Fruit fly (Drosophila melanogaster) whole organism, embryonic: ENCODE data around the gene CG1299.
A peak's percentile ranks its signal among the peaks of the same experiment; 100 is the strongest.

Source experiments
- Atf3 ChIP-seq: fragments of 200-800 bp; sonication (Bioruptor generic); optimal IDR thresholded peaks from 3 replicates; lab custom pipeline; 2016; ENCODE audit warnings: missing biosample characterization, missing genetic modification characterization
- Blimp-1 ChIP-seq: fragments of 200-800 bp; sonication (Bioruptor generic); optimal IDR thresholded peaks from 3 replicates; lab custom pipeline; 2018; ENCODE audit warnings: missing biosample characterization, missing genetic modification characterization, mild to moderate bottlenecking, moderate library complexity, missing genetic modification reagents
- CG10462 ChIP-seq: fragments of 200-800 bp; sonication (Bioruptor generic); optimal IDR thresholded peaks from 2 replicates; lab custom pipeline; 2016; ENCODE audit warnings: missing biosample characterization, missing genetic modification characterization
- CG12155 ChIP-seq: fragments of 200-800 bp; sonication (Bioruptor generic); optimal IDR thresholded peaks from 3 replicates; lab custom pipeline; 2016; ENCODE audit warnings: missing biosample characterization, missing genetic modification characterization
- CG14710 ChIP-seq: fragments of 200-800 bp; sonication (Bioruptor generic); optimal IDR thresholded peaks from 3 replicates; lab custom pipeline; 2019; ENCODE audit warnings: missing biosample characterization, mild to moderate bottlenecking, missing genetic modification characterization, moderate library complexity
- CG17359 ChIP-seq: fragments of 200-800 bp; sonication (Bioruptor generic); optimal IDR thresholded peaks from 3 replicates; lab custom pipeline; 2018; ENCODE audit warnings: missing biosample characterization, mild to moderate bottlenecking, missing genetic modification characterization, moderate library complexity
- CG18262 ChIP-seq: fragments of 200-800 bp; optimal IDR thresholded peaks from 3 replicates; lab custom pipeline; 2019; ENCODE audit warnings: missing biosample characterization, mild to moderate bottlenecking, missing genetic modification characterization, moderate library complexity
- CG18764 ChIP-seq: fragments of 200-800 bp; sonication (Bioruptor generic); optimal IDR thresholded peaks from 3 replicates; lab custom pipeline; 2016; ENCODE audit warnings: missing biosample characterization, missing genetic modification characterization
- CG4360 ChIP-seq: fragments of 200-800 bp; sonication (Bioruptor generic); IDR thresholded peaks from 2 replicates; pipeline ENCODE4 v1.3.6; 2022; ENCODE audit warnings: missing biosample characterization, missing genetic modification characterization
- CG7556 ChIP-seq: fragments of 200-800 bp; sonication (Bioruptor generic); optimal IDR thresholded peaks from 2 replicates; lab custom pipeline; 2017; ENCODE audit warnings: missing biosample characterization, mild to moderate bottlenecking, missing genetic modification characterization
- CG7745 ChIP-seq: fragments of 200-800 bp; sonication (Bioruptor generic); optimal IDR thresholded peaks from 2 replicates; lab custom pipeline; 2018; ENCODE audit warnings: missing biosample characterization, mild to moderate bottlenecking, missing genetic modification characterization, moderate library complexity
- CG7786 ChIP-seq: fragments of 200-800 bp; sonication (Bioruptor generic); optimal IDR thresholded peaks from 2 replicates; lab custom pipeline; 2016; ENCODE audit warnings: missing biosample characterization, missing genetic modification characterization
- CG7839 ChIP-seq: fragments of 200-800 bp; sonication (Bioruptor generic); optimal IDR thresholded peaks from 3 replicates; lab custom pipeline; 2018; ENCODE audit warnings: missing biosample characterization, mild to moderate bottlenecking, missing genetic modification characterization, moderate library complexity
- Chrac-16 ChIP-seq: fragments of 200-800 bp; sonication (Bioruptor generic); optimal IDR thresholded peaks from 3 replicates; lab custom pipeline; 2016; ENCODE audit warnings: missing biosample characterization, missing genetic modification characterization
- CkIIα-i1 ChIP-seq: fragments of 200-800 bp; sonication (Bioruptor generic); IDR thresholded peaks from 2 replicates; pipeline ENCODE4 v1.3.6; 2022; ENCODE audit warnings: missing biosample characterization, missing genetic modification characterization
- Drgx ChIP-seq: fragments of 200-800 bp; sonication (Bioruptor generic); IDR thresholded peaks from 2 replicates; pipeline ENCODE4 v1.3.6; 2022; ENCODE audit warnings: missing biosample characterization, missing genetic modification characterization
- ERR ChIP-seq: fragments of 200-800 bp; sonication (Bioruptor generic); optimal IDR thresholded peaks from 2 replicates; lab custom pipeline; 2016; ENCODE audit warnings: missing biosample characterization, missing genetic modification characterization
- Ets97D ChIP-seq: fragments of 200-800 bp; sonication (Bioruptor generic); optimal IDR thresholded peaks from 3 replicates; lab custom pipeline; 2016; ENCODE audit warnings: missing biosample characterization, missing genetic modification characterization
- Fer3 ChIP-seq: fragments of 200-800 bp; sonication (Bioruptor generic); optimal IDR thresholded peaks from 2 replicates; lab custom pipeline; 2018; ENCODE audit warnings: missing biosample characterization, mild to moderate bottlenecking, missing genetic modification characterization, moderate library complexity
- HmgD ChIP-seq: fragments of 200-800 bp; sonication (Bioruptor generic); optimal IDR thresholded peaks from 3 replicates; lab custom pipeline; 2016; ENCODE audit warnings: missing biosample characterization, missing genetic modification characterization
- Hr51 ChIP-seq, 2 experiments: fragments of 200-800 bp; sonication (Bioruptor generic); optimal IDR thresholded peaks; 2 replicates in 1 of 2; 3 replicates in 1 of 2; lab custom pipeline; 2016 to 2018; ENCODE audit warnings: missing biosample characterization in 2 of 2, missing genetic modification characterization in 2 of 2, mild to moderate bottlenecking in 1 of 2, moderate library complexity in 1 of 2
- Hsf ChIP-seq: fragments of 200-800 bp; sonication (Bioruptor generic); optimal IDR thresholded peaks from 3 replicates; lab custom pipeline; 2016; ENCODE audit warnings: missing biosample characterization, missing genetic modification characterization
- MTF-1 ChIP-seq: fragments of 200-800 bp; sonication (Bioruptor generic); optimal IDR thresholded peaks from 2 replicates; lab custom pipeline; 2018; ENCODE audit warnings: missing biosample characterization, mild to moderate bottlenecking, missing genetic modification characterization, borderline replicate concordance
- Mad ChIP-seq: fragments of 200-800 bp; sonication (Bioruptor generic); optimal IDR thresholded peaks from 2 replicates; lab custom pipeline; 2016; ENCODE audit warnings: missing biosample characterization, missing genetic modification characterization
- Oli ChIP-seq: fragments of 200-800 bp; sonication (Bioruptor generic); optimal IDR thresholded peaks from 2 replicates; lab custom pipeline; 2018; ENCODE audit warnings: missing biosample characterization, mild to moderate bottlenecking, missing genetic modification characterization, moderate library complexity
- Ssrp ChIP-seq: fragments of 200-800 bp; sonication (Bioruptor generic); optimal IDR thresholded peaks from 2 replicates; lab custom pipeline; 2018; ENCODE audit warnings: missing biosample characterization, mild to moderate bottlenecking, missing genetic modification characterization, moderate library complexity
- TFAM ChIP-seq: fragments of 200-800 bp; sonication (Bioruptor generic); optimal IDR thresholded peaks from 2 replicates; lab custom pipeline; 2017; ENCODE audit warnings: missing biosample characterization, missing genetic modification characterization, inconsistent platforms
- YL-1 ChIP-seq: fragments of 200-800 bp; sonication (Bioruptor generic); optimal IDR thresholded peaks from 3 replicates; lab custom pipeline; 2017; ENCODE audit warnings: missing biosample characterization, mild to moderate bottlenecking, missing genetic modification characterization
- aop ChIP-seq: fragments of 200-800 bp; sonication (Bioruptor generic); IDR thresholded peaks from 2 replicates; pipeline ENCODE4 v1.3.6; 2022; ENCODE audit warnings: missing biosample characterization, missing genetic modification characterization
- ash1 ChIP-seq: fragments of 200-800 bp; sonication (Bioruptor generic); optimal IDR thresholded peaks from 2 replicates; lab custom pipeline; 2018; ENCODE audit warnings: missing biosample characterization, mild to moderate bottlenecking, missing genetic modification characterization
- az2 ChIP-seq: fragments of 200-800 bp; sonication (Bioruptor generic); optimal IDR thresholded peaks from 3 replicates; lab custom pipeline; 2016; ENCODE audit warnings: missing biosample characterization, missing genetic modification characterization
- dm ChIP-seq: fragments of 200-800 bp; sonication (Bioruptor generic); optimal IDR thresholded peaks from 3 replicates; lab custom pipeline; 2016; ENCODE audit warnings: missing biosample characterization, missing genetic modification characterization
- dmrt99B ChIP-seq: fragments of 200-800 bp; sonication (Bioruptor generic); optimal IDR thresholded peaks from 2 replicates; lab custom pipeline; 2018; ENCODE audit warnings: missing biosample characterization, mild to moderate bottlenecking, missing genetic modification characterization, moderate library complexity
- esg ChIP-seq: fragments of 200-800 bp; sonication (Bioruptor generic); conservative IDR thresholded peaks from 2 replicates; pipeline ENCODE4 v1.3.6; 2022; ENCODE audit warnings: missing biosample characterization, missing genetic modification characterization
- fd102C ChIP-seq: fragments of 200-800 bp; sonication (Bioruptor generic); optimal IDR thresholded peaks from 2 replicates; lab custom pipeline; 2018; ENCODE audit warnings: missing biosample characterization, mild to moderate bottlenecking, missing genetic modification characterization, moderate library complexity
- fru ChIP-seq: fragments of >200 bp; optimal IDR thresholded peaks from 2 replicates; lab custom pipeline; 2017
- ftz-f1 ChIP-seq: fragments of 200-800 bp; sonication (Bioruptor generic); optimal IDR thresholded peaks from 2 replicates; lab custom pipeline; 2016; ENCODE audit warnings: missing biosample characterization, missing genetic modification characterization
- gcm ChIP-seq: fragments of 200-800 bp; sonication (Bioruptor generic); optimal IDR thresholded peaks from 2 replicates; lab custom pipeline; 2019; ENCODE audit warnings: missing biosample characterization, mild to moderate bottlenecking, missing genetic modification characterization, moderate library complexity
- gem ChIP-seq: fragments of 200-800 bp; sonication (Bioruptor generic); optimal IDR thresholded peaks from 2 replicates; lab custom pipeline; 2019; ENCODE audit warnings: missing biosample characterization, mild to moderate bottlenecking, missing genetic modification characterization, moderate library complexity
- grn ChIP-seq: fragments of 200-800 bp; sonication (Bioruptor generic); optimal IDR thresholded peaks from 3 replicates; lab custom pipeline; 2017; ENCODE audit warnings: missing biosample characterization, missing genetic modification characterization
- hkb ChIP-seq, 2 experiments: fragments of 200-800 bp in 1 of 2; fragments of >200 bp in 1 of 2; sonication (Bioruptor generic) in 1 of 2; IDR thresholded peaks in 1 of 2; optimal IDR thresholded peaks in 1 of 2; 2 replicates each; pipeline versions ENCODE4 v1.3.6 to Lab custom; 2017 to 2022; ENCODE audit warnings: missing biosample characterization in 1 of 2, missing genetic modification characterization in 1 of 2
- inv ChIP-seq: fragments of 200-800 bp; sonication (Bioruptor generic); IDR thresholded peaks from 2 replicates; pipeline ENCODE4 v1.3.6; 2022; ENCODE audit warnings: missing biosample characterization, missing genetic modification characterization; ENCODE audit not compliant: partially characterized antibody
- mam ChIP-seq: fragments of 200-800 bp; sonication (Bioruptor generic); optimal IDR thresholded peaks from 3 replicates; lab custom pipeline; 2016; ENCODE audit warnings: missing biosample characterization, missing genetic modification characterization
- nau ChIP-seq: fragments of 200-800 bp; sonication (Bioruptor generic); optimal IDR thresholded peaks from 3 replicates; lab custom pipeline; 2017; ENCODE audit warnings: missing biosample characterization, mild to moderate bottlenecking, missing genetic modification characterization, missing genetic modification reagents
- nerfin-2 ChIP-seq: fragments of 200-800 bp; sonication (Bioruptor generic); IDR thresholded peaks from 2 replicates; pipeline ENCODE4 v1.3.6; 2022; ENCODE audit warnings: missing biosample characterization, missing genetic modification characterization; ENCODE audit not compliant: partially characterized antibody
- slou ChIP-seq: fragments of 200-800 bp; sonication (Bioruptor generic); optimal IDR thresholded peaks from 3 replicates; lab custom pipeline; 2016; ENCODE audit warnings: missing biosample characterization, missing genetic modification characterization
- stwl ChIP-seq: fragments of 200-800 bp; sonication (Bioruptor generic); optimal IDR thresholded peaks from 3 replicates; lab custom pipeline; 2018; ENCODE audit warnings: missing biosample characterization, mild to moderate bottlenecking, missing genetic modification characterization, moderate library complexity
- tx ChIP-seq: fragments of 200-800 bp; sonication (Bioruptor generic); optimal IDR thresholded peaks from 2 replicates; lab custom pipeline; 2016; ENCODE audit warnings: missing biosample characterization, missing genetic modification characterization
- wor ChIP-seq: fragments of 200-800 bp; sonication (Bioruptor generic); IDR thresholded peaks from 2 replicates; pipeline ENCODE4 v1.3.6; 2022; ENCODE audit warnings: missing biosample characterization, missing genetic modification characterization

The CG1299 gene

DNA sequence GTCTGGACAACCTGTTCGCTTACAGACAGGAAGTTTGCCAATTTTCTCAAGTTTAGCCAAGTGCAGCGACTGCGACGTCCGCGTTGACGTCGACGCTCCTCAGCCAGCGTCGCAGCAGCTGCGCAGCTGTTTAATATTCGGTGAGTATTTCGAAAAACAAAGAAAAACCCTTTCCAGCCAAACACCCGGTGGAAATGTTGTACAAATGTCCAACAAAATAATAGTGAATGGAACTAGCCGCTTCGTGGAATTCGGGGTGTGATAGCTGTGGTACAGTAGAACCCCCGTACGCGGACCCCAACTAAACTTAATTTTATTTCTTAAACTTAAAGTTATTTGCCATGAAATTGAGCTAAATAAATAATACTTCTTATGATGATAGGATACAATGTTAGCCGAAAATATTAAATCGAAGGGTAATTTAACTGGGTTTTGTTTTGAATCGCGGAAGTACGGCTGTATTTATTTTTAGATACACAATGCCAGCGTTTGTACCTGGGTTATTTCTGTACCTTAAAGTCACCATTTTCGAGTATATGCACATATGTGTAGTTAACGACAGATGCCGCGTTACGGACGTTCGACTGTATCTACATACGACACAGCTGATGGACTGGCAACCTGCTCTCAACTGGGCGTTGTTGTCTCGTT lies 39.5 kb upstream of the CG1299 start (continued):
- TF ChIP-seq Blimp-1 (GFP tag; lab: Kevin White, UChicago): peak; percentile 66
- TF ChIP-seq wor (GFP tag; lab: Robert Waterston, UW): 0 out of 2 replicates have a peak, but pooled peaks have one; percentile 35
- TF ChIP-seq inv (GFP tag; lab: Robert Waterston, UW): no peak
- TF ChIP-seq gcm: peak; percentile 67
- no peak for TF ChIP-seq YL-1 (GFP tag; lab: Kevin White, UChicago)
- TF ChIP-seq aop (GFP tag; lab: Robert Waterston, UW): no peak
- TF ChIP-seq gem (tag; lab: Kevin White, UChicago): peak; percentile 82
- peak; percentile 76 for TF ChIP-seq az2 (GFP tag; lab: Kevin White, UChicago)
- peak; percentile 70 for TF ChIP-seq Ssrp (tag; lab: Kevin White, UChicago)
- peak; percentile 54 for TF ChIP-seq CG7786 (GFP tag; lab: Kevin White, UChicago)
- peak; percentile 38 for TF ChIP-seq Ets97D
- TF ChIP-seq CG17359 (tag; lab: Kevin White, UChicago): peak; percentile 73
- TF ChIP-seq CkIIα-i1 (GFP tag; lab: Robert Waterston, UW): no peak
- no peak for TF ChIP-seq ash1 (GFP tag; lab: Kevin White, UChicago)
- TF ChIP-seq mam (GFP tag; lab: Kevin White, UChicago): peak; percentile 71
- TF ChIP-seq grn (GFP tag; lab: Kevin White, UChicago): no peak
- peak; percentile 83 for TF ChIP-seq Oli (tag; lab: Kevin White, UChicago)
- no peak for TF ChIP-seq hkb (optimal IDR thresholded peaks at IDR 0.05; lab: Kevin White, UChicago)
- peak; percentile 65 for TF ChIP-seq hkb (GFP tag; IDR thresholded peaks at IDR 0.05; lab: Robert Waterston, UW)
- peak; percentile 74 for TF ChIP-seq CG14710 (tag; lab: Kevin White, UChicago)
- no peak for TF ChIP-seq fru (lab: Kevin White, UChicago)
- no peak for TF ChIP-seq CG4360 (GFP tag; lab: Robert Waterston, UW)
- TF ChIP-seq TFAM (GFP tag; lab: Kevin White, UChicago): no peak
- TF ChIP-seq CG18764: peak; percentile 42
- no peak for TF ChIP-seq nerfin-2 (GFP tag; lab: Robert Waterston, UW)
- TF ChIP-seq nau (GFP tag; lab: Kevin White, UChicago): peak; percentile 54
- no peak for TF ChIP-seq Mad (GFP tag; lab: Kevin White, UChicago)
- peak; percentile 49 for TF ChIP-seq tx (GFP tag; lab: Kevin White, UChicago)
- no peak for TF ChIP-seq stwl
- no peak for TF ChIP-seq ERR (GFP tag; lab: Kevin White, UChicago)
- TF ChIP-seq CG7556 (GFP tag; lab: Kevin White, UChicago): peak; percentile 87
- peak; percentile 85 for TF ChIP-seq CG7839 (tag; lab: Kevin White, UChicago)
- peak; percentile 26 for TF ChIP-seq dm (GFP tag; lab: Kevin White, UChicago)
- TF ChIP-seq Hr51 (GFP tag; optimal IDR thresholded peaks at IDR 0.05; lab: Kevin White, UChicago): peak; percentile 51 to 82
- peak; percentile 67 for TF ChIP-seq Drgx (GFP tag; lab: Robert Waterston, UW)
- no peak for TF ChIP-seq fd102C (GFP tag; lab: Kevin White, UChicago)
- TF ChIP-seq CG12155: peak; percentile 64
- peak; percentile 90 for TF ChIP-seq dmrt99B (tag; lab: Kevin White, UChicago)
- no peak for TF ChIP-seq CG7745 (tag; lab: Kevin White, UChicago)
- peak; percentile 42; the same call in 1 of the 2 replicates for TF ChIP-seq esg (GFP tag; lab: Robert Waterston, UW)
- TF ChIP-seq HmgD (GFP tag; lab: Kevin White, UChicago): no peak
- no peak for TF ChIP-seq MTF-1 (GFP tag; lab: Kevin White, UChicago)
- TF ChIP-seq Atf3 (GFP tag; lab: Kevin White, UChicago): peak; percentile 22
- TF ChIP-seq Fer3 (tag; lab: Kevin White, UChicago): peak; percentile 56
- peak; percentile 70 for TF ChIP-seq Hsf (GFP tag; lab: Kevin White, UChicago)
- no peak for TF ChIP-seq ftz-f1 (GFP tag; lab: Kevin White, UChicago)
- TF ChIP-seq slou (GFP tag; lab: Kevin White, UChicago): peak; percentile 20
- TF ChIP-seq CG18262: peak; percentile 84
- TF ChIP-seq CG10462 (GFP tag; lab: Kevin White, UChicago): peak; percentile 31
- TF ChIP-seq Chrac-16: peak; percentile 65
